Fruit fly (Drosophila melanogaster): ENCODE results near the gene TTLL4B.

dm6 chr2L:3844898-3845713 lies 17.4 kb upstream of the TTLL4B start:
- TF ChIP-seq CG3919 (GFP tag; optimal IDR thresholded peaks at IDR 0.05): no peak
- no peak for TF ChIP-seq lz (GFP tag; optimal IDR thresholded peaks at IDR 0.05)
- TF ChIP-seq CG7368 (GFP tag; optimal IDR thresholded peaks at IDR 0.05): no peak
- TF ChIP-seq CG11762 (GFP tag; optimal IDR thresholded peaks at IDR 0.05; ENCODE audit: insufficient read depth): no peak
- TF ChIP-seq Lpt (GFP tag; optimal IDR thresholded peaks at IDR 0.05): no peak
- TF ChIP-seq Hr4 (GFP tag; optimal IDR thresholded peaks at IDR 0.05): no peak
- no peak for TF ChIP-seq CG6854 (GFP tag; optimal IDR thresholded peaks at IDR 0.05)
- no peak for TF ChIP-seq Gug (GFP tag; IDR thresholded peaks at IDR 0.05)
